Worm (Caenorhabditis elegans) whole organism, dauer: Measurements from ENCODE around the gene F41E6.1.

ENCODE experiments used
- unc-62 ChIP-seq: sonication (generic microtip); optimal IDR thresholded peaks from 2 replicates; lab custom pipeline; 2017; ENCODE audit warnings: missing biosample characterization, missing genetic modification reagents, missing genetic modification characterization

F41E6.1 gene

DNA sequence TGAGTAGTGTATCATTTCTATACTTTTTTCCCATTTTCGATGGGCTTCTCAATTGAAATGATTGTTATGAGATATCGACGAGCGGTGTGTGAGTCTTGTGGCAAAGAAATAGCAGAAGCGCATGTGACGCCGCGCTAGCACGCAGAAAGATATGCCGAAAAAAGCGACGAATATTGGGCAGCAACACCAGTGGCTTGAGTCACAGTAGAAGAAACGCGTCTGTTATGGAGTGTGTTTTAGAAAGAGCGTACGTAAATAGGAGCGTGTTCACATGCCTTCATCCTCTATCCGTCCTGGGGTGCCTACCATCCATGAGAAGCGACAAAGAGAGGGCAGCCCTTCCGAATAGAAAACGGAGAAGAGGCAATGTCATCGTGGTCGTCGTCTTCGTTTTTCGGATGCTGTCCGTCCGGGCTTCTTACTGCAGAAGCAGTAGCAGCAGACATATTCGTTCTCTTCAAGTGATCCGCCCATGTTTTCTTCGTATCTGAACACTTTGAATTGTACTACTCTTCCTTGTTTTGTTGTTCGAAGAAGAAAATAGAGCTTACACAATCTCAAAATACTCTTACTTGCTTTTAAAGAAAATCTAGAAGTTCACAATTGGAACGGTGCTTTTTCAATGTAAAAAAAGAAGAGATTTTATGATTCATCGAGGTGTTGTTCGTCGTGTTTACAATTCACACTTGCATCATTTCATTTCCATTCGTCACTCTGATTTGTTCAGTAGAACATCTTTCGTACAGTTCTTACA, 12.5 kb upstream of the F41E6.1 start:
- no peak for TF ChIP-seq unc-62 (GFP tag; lab: Kevin White, UChicago)

DNA sequence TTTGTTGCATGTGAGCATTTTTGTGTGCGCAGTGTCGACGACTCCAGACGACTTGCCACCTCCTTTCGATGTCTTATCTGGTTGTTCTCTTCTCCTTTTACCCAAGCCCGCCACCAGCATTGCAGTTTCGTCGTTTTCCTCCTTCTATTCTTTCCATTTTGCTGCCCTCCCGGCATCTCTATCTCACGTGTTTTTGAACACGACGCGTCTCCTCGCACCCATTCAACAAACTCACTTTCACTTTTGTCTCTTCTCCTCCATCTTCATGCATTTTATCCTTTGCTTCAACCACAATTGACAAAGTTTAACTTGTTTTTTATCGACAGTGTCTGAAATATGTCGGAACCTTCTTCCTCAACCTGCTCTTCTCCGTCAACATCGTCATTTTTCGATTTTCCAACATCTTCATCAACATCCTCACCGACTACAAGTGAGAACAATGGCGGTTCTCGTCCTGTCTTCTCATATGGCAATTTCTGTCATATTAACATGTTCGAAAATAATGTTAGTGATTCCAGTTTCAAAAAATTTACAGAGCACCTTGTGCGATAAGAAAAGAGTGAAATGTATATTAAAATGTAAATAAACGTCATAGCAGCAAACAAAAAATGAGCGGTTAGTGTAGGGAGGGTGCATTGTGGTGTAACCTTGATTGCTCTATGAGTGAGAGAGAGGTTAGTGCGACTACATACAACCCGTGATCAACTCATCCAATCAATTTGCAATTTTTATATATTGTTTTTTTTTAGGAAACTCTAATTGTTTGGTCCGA, 11.6 kb upstream of the F41E6.1 start, which contains the start of gene fip-4:
Gene fip-4 (minus strand): TSS at position 636 of the 772 bp plus-strand sequence.
- no peak for TF ChIP-seq unc-62 (GFP tag; lab: Kevin White, UChicago)

DNA sequence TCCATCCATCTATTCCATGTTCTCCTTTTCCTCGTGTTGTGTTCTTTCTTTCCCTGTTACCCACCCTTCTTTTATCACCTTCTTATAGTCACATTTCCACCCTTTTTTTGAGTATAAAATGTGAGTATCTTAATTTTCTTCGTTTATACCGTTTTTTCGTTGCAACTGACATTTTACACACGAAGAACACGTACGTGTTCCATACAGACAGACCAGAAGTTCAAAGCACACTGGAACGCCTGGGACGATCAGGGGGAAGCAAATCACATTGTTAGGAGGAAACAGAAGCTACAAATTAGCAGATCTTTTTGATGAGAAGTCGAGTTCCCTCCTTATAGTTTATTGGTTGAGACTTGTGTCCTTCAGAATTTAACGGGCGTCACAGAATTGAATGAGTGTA, 6.7 kb upstream of the F41E6.1 start:
- TF ChIP-seq unc-62 (GFP tag; lab: Kevin White, UChicago) = no peak

DNA sequence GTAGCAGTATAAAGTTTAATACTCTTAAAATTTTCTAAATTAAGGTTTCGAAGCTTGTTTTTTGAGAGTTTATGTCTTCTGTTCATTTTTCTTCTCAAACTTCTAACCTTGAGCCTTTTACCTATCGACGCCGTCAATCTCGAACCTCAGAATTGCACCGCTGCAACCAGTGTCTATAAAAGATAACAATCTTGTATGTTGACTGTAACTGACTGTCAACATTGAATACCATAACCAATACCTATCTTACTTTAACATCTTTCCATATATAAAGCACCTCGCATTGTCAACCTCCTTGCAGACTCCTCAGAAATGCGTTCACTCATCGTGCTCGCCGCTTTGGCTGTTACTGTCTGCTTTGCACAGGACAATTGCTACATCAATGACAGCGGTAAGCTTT, 3.7 kb upstream of the F41E6.1 start, which contains the start of gene grd-5:
Gene grd-5 (plus strand): TSS at position 295 of the 400 bp plus-strand sequence.
- no peak for TF ChIP-seq unc-62 (GFP tag; lab: Kevin White, UChicago)

DNA sequence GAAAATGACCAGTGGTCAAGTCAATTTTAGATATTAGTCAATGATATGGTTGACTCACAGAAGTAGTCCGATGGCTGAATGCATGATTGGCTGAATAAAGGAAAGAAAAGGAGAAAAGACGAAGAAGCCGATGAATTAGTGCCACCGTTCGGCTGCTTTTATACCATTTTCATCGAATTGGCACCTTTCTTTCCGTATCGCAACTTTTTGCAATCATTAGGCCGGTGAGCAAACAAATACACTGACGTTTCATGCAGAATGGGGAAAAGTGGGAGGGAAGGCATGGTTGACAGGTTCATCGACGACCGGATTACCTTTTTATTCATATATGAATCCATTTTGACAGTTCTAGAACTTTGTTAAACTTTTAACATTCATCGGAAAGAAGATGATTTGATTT, 1.2 kb upstream of the F41E6.1 start, which contains the start of gene idpc-2:
Gene idpc-2 (minus strand): TSS at position 101 of the 400 bp plus-strand sequence.
- no peak for TF ChIP-seq unc-62 (GFP tag; lab: Kevin White, UChicago)

DNA sequence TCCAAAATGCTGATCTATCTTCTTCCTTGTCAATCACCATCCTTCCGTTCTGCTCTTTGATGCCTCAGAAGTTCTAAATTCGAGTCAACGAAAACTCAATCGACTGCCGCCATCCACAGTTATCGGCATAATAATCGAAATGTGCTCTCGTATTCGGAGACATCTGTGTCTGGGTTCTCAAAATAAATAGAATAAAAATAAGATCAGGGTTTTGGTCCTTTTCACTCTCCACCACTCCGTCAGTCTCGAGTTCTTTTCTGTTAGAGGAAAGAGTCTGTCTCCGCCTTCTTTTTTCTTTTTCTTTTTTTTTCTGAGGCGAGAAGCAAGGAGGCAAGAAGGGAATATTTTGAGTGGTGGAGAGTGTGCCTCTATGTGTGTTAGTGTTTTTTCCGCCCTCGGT, 1.3 kb downstream of the F41E6.1 start, which contains the start of gene F41E6.17:
Gene F41E6.17 (plus strand): TSS at position 348 of the 400 bp plus-strand sequence.
- no peak for TF ChIP-seq unc-62 (GFP tag; lab: Kevin White, UChicago)

DNA sequence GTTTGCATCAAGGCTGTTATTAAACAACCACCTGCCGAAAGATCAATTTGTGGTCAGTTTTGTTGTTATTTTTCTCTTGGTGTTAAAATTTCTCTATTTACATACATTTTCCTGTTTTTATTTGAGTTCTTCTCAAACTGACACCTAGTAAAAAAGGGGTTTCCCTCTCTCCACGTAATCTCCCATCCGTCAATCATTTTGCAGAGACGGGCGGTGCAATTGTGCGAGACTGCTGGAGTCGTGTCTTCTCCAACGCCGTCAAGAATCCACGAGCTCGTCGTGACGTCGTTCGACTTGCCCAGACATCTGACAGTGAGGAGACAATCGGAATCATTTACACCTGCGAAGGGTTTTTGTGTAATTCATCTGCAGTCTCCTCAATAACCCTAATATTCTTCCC, 4.0 kb downstream of the F41E6.1 start:
- TF ChIP-seq unc-62 (GFP tag; lab: Kevin White, UChicago) = no peak

DNA sequence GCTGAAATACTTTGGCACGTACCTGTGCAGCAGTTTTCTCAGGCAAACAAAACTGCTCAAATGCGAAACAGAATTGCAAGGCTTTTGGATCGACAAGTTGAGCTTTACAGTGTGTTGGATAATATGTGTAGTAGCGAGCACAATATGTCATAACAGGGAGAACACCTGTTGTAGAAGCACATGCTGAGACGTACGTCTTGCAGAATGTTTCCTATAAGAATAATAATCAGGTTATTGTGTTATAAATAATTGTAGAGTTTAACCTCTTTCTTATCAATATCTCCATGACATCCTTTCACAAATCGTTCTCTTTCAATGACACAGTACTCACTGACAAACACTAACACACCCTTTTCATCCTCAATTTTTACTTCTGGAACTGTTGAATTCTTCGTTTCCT, 5.2 kb downstream of the F41E6.1 start:
- no peak for TF ChIP-seq unc-62 (GFP tag; lab: Kevin White, UChicago)

DNA sequence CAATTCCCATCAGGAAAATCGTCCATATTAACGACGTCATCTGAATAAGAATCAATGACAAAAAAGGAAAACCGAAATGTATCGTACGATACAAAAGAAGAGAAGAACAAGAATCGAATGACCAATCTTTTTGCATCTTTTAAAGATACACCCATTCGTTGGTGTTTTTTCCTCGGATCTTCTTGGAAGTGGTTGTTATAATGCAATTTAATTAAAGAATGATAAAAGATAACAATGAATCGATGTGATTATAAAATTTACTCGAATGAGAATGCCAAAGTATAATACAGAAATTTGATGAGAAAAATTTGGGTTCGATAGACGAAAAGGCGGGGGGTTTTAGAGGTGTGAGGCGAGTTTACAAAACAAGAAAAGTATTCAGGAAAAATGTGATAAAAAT, 6.6 kb downstream of the F41E6.1 start, which contains the start of gene F41E6.12:
Gene F41E6.12 (minus strand): TSS at position 101 of the 400 bp plus-strand sequence.
- TF ChIP-seq unc-62 (GFP tag; lab: Kevin White, UChicago) = no peak

DNA sequence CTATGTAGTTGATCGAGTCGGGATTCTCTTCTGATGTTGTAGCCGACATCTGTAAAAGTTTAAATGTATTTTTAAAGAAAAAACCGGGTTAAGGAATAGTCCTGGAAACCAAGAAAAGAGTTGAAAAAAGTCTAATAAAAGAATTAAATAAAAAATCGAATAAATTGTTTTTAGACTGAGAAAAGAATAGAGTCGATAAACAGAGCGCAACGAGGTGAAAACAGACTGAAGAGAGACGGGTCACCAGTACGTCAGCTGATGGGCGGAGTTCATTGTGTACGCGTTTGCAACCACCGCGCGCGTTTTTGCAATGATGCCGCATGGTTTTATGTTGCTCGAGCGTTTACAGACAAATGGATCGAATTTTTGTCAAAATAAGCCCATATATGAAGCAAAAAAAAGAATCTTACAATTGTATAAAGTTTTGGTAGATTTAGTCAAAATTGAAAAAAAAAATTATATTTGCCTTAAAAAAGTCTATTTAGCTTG, 8.9 kb downstream of the F41E6.1 start, which contains the start of gene atg-18:
Gene atg-18 (minus strand): TSS at position 51 of the 489 bp plus-strand sequence.
- TF ChIP-seq unc-62 (GFP tag; lab: Kevin White, UChicago) = no peak

DNA sequence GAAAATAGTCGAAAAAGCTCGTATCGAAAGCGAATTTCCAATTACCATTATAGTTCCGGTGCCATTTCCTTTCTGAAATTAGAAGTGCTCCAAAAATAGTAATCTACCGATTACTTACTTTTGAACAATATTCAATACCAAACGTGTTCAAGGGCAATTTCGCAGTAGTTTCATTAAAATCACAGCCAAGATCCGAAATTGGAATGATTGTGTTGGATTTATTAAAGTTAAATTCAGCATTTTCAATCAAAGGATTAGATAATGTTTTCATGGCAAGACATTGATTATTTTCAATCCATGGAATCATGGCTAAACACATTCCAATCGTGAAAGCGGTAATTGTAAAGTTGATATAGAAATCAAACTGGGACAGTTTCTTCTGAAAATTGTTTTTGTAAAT, 10.4 kb downstream of the F41E6.1 start:
- no peak for TF ChIP-seq unc-62 (GFP tag; lab: Kevin White, UChicago)

DNA sequence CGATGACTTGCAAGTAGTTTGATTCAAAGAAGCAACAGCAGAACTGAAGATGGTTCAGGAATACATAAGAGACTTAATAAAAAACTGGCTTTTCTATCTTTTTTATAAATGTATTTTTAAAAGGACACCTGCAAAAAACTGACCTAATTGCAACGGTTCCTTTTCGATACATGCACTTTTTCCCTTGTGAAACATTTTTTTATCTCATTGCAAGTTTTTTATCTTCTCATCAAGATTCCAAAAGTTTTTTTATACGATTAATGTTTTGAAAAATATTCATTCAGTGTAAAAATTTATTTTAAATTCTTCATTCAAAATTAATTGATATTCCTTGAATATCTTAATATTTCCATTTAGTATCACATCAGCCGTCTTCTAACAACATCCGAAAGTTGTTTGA, 13.2 kb downstream of the F41E6.1 start, which contains the start of gene oac-29:
Gene oac-29 (minus strand): TSS at position 101 of the 400 bp plus-strand sequence.
- TF ChIP-seq unc-62 (GFP tag; lab: Kevin White, UChicago) = no peak

DNA sequence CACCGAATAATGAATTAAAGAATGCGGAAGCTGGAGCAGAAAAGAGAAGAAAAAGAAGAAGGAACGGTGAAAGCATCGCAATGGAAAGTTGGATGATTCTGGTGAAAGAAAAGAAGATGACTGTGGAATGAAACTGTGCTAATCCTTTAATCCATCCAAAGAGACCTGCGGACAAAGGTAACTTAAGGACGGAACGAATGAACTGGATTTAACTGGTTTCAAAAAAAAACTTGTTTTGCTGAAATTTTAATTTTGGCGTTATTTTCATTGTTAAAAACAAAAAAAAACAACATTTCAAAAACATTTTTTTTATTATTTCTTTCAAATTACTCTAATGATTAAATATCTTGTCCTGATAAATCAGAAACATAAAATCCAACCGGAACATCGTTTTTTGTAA, 14.5 kb downstream of the F41E6.1 start, which contains the start of gene grl-12:
Gene grl-12 (minus strand): TSS at position 101 of the 400 bp plus-strand sequence.
- TF ChIP-seq unc-62 (GFP tag; lab: Kevin White, UChicago) = no peak

DNA sequence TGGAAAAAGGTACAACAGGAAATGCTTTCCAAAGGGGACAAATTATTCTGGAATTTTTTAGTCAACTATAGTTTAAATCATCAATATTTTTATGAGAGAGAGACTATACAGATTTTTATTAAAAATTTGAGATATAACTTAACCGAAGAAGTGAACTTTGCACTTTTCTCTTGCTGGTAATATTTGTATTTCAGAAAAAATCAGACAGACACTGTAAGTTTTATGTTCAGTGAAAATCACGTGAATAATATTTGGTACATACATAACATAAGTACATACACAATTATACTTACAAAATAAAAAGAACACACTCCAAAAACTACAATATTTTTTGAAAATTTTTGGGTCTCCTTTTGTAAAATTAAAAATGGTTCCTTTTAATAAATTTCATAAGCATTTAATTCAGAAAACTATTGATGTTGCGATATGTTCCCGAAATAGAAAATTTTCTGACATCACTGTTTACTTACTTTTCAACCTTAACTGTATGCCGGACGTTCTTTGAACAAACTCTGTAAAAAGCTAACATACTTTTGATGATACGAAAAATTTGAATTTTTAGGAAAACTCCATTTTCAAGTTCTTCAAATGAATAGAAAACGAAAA, 15.4 kb downstream of the F41E6.1 start, which contains the start of the genes F28A12.10 and acd-4:
Gene F28A12.10 (minus strand): TSS at position 101 of the 606 bp plus-strand sequence.
Gene acd-4 (plus strand): TSS at position 556 of the 606 bp plus-strand sequence.
- TF ChIP-seq unc-62 (GFP tag; lab: Kevin White, UChicago) = no peak

DNA sequence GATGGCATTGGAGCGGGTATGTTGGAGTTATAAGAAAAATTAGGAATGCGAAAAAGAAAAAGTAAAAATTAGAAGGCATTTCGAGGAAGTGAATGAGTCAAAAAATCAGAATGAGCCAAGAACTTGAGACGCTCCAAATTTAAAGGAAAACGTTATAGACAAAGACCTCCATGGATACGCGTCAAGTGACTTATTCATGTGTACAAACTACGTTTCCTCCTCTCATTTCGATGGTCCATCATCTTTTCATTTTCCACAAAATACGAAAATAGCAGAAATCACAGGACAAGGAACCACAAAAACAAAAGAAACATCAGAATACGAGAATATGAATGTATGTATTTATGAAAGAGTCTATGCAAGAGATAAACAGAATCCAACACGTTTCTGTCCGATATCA, 18.9 kb downstream of the F41E6.1 start, which contains the start of gene F28A12.3:
Gene F28A12.3 (minus strand): TSS at position 101 of the 400 bp plus-strand sequence.
- TF ChIP-seq unc-62 (GFP tag; lab: Kevin White, UChicago) = no peak
